Worm (Caenorhabditis elegans) whole organism, L3 larva: ENCODE results near the gene srt-63.

ENCODE experiments used
- ceh-82 ChIP-seq: fragments of 150-350 bp; optimal IDR thresholded peaks from 2 replicates; lab custom pipeline; 2014; ENCODE audit warnings: missing biosample characterization, missing genetic modification characterization
- lin-15B ChIP-seq: fragments of 150-350 bp; optimal IDR thresholded peaks from 2 replicates; lab custom pipeline; 2014; ENCODE audit warnings: missing biosample characterization, missing genetic modification characterization
- nhr-11 ChIP-seq: fragments of 150-350 bp; optimal IDR thresholded peaks from 2 replicates; lab custom pipeline; 2014; ENCODE audit warnings: missing biosample characterization, missing genetic modification characterization
- nhr-237 ChIP-seq: fragments of 150-350 bp; optimal IDR thresholded peaks from 2 replicates; lab custom pipeline; 2014; ENCODE audit warnings: missing biosample characterization, missing genetic modification characterization
- unc-62 ChIP-seq: fragments of 150-350 bp; sonication (generic microtip); optimal IDR thresholded peaks from 4 replicates; lab custom pipeline; 2014; ENCODE audit warnings: missing biosample characterization, missing genetic modification reagents, missing genetic modification characterization

DNA sequence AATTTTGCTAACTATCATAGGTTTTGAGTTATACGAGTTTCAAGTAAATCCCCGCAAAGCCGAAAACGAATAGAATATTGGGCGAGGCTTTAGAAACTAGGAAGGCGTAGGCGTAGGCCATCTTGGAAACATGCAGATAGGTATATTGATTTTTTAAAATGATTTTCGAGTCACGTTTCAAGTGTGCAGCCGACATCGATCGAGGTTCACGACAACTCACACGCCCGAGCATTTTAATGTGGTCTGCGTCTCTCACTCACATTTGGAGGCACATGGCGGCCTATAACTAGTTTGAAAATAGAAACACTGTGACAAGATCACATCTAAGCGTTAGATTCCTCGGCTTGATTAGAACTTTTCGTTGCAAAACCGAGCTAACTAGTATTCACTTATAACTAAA lies 28.6 kb downstream of the srt-63 start, which contains the start of gene K08D9.2:
- TF ChIP-seq nhr-11 (no peak), lin-15B (no peak), nhr-237 (tag; lab: Kevin White, UChicago) (no peak), ceh-82 (no peak), unc-62 (GFP tag; lab: Kevin White, UChicago) (no peak)
